ENCODE assay signal across 2 fruit fly cellular contexts in the genomic region with DNA sequence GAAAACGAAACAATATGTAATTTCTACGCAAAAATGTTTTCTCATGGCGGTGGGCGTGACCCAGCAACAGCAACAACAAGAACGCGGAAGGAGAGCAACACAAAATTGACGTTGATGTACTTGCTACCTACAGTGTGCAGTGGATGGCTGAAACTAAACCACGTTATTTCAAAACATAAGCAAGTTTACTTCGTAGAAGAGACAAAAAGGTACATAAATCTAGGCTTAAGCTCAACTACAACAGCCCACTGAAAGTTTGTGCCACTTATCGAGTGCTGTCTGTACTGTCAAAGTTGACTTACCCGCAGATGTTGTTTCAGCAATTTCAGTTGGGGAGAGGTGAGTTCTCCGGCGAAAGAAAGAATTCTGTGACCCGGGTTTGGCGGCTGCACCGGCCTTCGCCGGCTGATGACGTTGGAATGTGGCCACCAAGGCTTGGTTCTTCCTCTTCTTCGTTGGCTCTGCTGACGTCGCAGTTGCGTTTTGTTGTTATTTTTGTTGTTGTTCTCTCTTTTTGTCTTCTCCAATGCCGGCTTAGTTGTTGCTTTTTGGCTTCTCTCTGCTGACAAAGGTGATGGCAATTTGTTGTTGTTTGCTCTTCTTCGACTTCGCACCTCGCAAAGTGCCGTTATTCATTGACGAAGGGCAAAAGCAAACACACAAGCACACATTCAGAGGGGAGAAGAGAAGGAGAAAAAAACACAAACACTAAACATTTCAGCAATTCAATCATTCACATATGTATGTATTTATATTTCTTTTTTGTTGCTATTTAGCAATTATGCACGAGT.
TF ChIP-seq lines count a peak whose summit lies in the region.

No protein-coding gene starts in this region.

TF ChIP-seq in whole organism, embryonic, 481 proteins besides CTCF, POLR2A, EP300 and RAD21 (continued from another document and continues in another):
- TF ChIP-seq cato (GFP tag; optimal IDR thresholded peaks at IDR 0.05; lab: Kevin White, UChicago; ENCODE audit: borderline replicate concordance) (no peak), exex (tag; optimal IDR thresholded peaks at IDR 0.05; lab: Kevin White, UChicago) (no peak), CG3281 (GFP tag; optimal IDR thresholded peaks at IDR 0.05; lab: Kevin White, UChicago) (peak; percentile 38), chn (GFP tag; optimal IDR thresholded peaks at IDR 0.05; lab: Kevin White, UChicago) (peak; percentile 18), CG17328 (GFP tag; IDR thresholded peaks at IDR 0.05; lab: Robert Waterston, UW) (no peak), bab2 (GFP tag; optimal IDR thresholded peaks at IDR 0.05; lab: Kevin White, UChicago) (no peak), hkb (optimal IDR thresholded peaks at IDR 0.05; lab: Kevin White, UChicago) (no peak), hkb (GFP tag; IDR thresholded peaks at IDR 0.05; lab: Robert Waterston, UW) (0 out of 2 replicates have a peak, but pooled peaks have one; percentile 11), CG2199 (GFP tag; IDR thresholded peaks at IDR 0.05; lab: Robert Waterston, UW) (no peak), CG5245 (GFP tag; optimal IDR thresholded peaks at IDR 0.05; lab: Kevin White, UChicago) (no peak), CG11723 (GFP tag; optimal IDR thresholded peaks at IDR 0.05; lab: Kevin White, UChicago) (no peak), ranshi (GFP tag; IDR thresholded peaks at IDR 0.05; lab: Robert Waterston, UW) (peak; percentile 62; the same call in 1 of the 2 replicates), CG9609 (GFP tag; optimal IDR thresholded peaks at IDR 0.05; lab: Kevin White, UChicago) (no peak), shn (GFP tag; optimal IDR thresholded peaks at IDR 0.05; lab: Kevin White, UChicago) (no peak), CG7987 (GFP tag; optimal IDR thresholded peaks at IDR 0.05; lab: Kevin White, UChicago) (no peak), Hmr (GFP tag; optimal IDR thresholded peaks at IDR 0.05; lab: Kevin White, UChicago) (peak; percentile 26), cas (GFP tag; IDR thresholded peaks at IDR 0.05; lab: Robert Waterston, UW) (no peak), Scr (GFP tag; IDR thresholded peaks at IDR 0.05; lab: Robert Waterston, UW; ENCODE audit: partially characterized antibody) (no peak), Max (GFP tag; optimal IDR thresholded peaks at IDR 0.05; lab: Kevin White, UChicago) (no peak), slbo (GFP tag; IDR thresholded peaks at IDR 0.05; lab: Robert Waterston, UW) (peak; percentile 59), CG8944 (GFP tag; optimal IDR thresholded peaks at IDR 0.05; lab: Kevin White, UChicago) (no peak), eyg (GFP tag; optimal IDR thresholded peaks at IDR 0.05; lab: Kevin White, UChicago) (no peak), emc (GFP tag; optimal IDR thresholded peaks at IDR 0.05; lab: Kevin White, UChicago) (no peak), ems (GFP tag; optimal IDR thresholded peaks at IDR 0.05; lab: Kevin White, UChicago) (peak; percentile 25), PHDP (tag; optimal IDR thresholded peaks at IDR 0.05; lab: Kevin White, UChicago) (peak; percentile 2), CG10462 (GFP tag; optimal IDR thresholded peaks at IDR 0.05; lab: Kevin White, UChicago) (no peak), yki (optimal IDR thresholded peaks at IDR 0.05; lab: Kevin White, UChicago) (no peak), crol (GFP tag; IDR thresholded peaks at IDR 0.05; lab: Robert Waterston, UW) (peak; percentile 43), bowl (GFP tag; IDR thresholded peaks at IDR 0.05; lab: Robert Waterston, UW) (no peak), Lim3 (GFP tag; IDR thresholded peaks at IDR 0.05; lab: Robert Waterston, UW) (no peak), ci (GFP tag; IDR thresholded peaks at IDR 0.05; lab: Robert Waterston, UW) (peak; percentile 27; the same call in 2 of the 3 replicates), CG9437 (GFP tag; optimal IDR thresholded peaks at IDR 0.05; lab: Kevin White, UChicago) (no peak), CG8359 (GFP tag; optimal IDR thresholded peaks at IDR 0.05; lab: Kevin White, UChicago; ENCODE audit: borderline replicate concordance) (no peak), CG2712 (tag; optimal IDR thresholded peaks at IDR 0.05; lab: Kevin White, UChicago) (no peak), ac (GFP tag; optimal IDR thresholded peaks at IDR 0.05; lab: Kevin White, UChicago) (no peak), jumu (GFP tag; optimal IDR thresholded peaks at IDR 0.05; lab: Kevin White, UChicago) (no peak), tgo (GFP tag; IDR thresholded peaks at IDR 0.05; lab: Robert Waterston, UW) (0 out of 3 replicates have a peak, but pooled peaks have one; percentile 15), CG31365 (tag; optimal IDR thresholded peaks at IDR 0.05; lab: Kevin White, UChicago) (no peak), org-1 (GFP tag; optimal IDR thresholded peaks at IDR 0.05; lab: Kevin White, UChicago) (peak; percentile 26), CG8290 (GFP tag; optimal IDR thresholded peaks at IDR 0.05; lab: Kevin White, UChicago) (no peak), CG8290 (tag; optimal IDR thresholded peaks at IDR 0.05; lab: Kevin White, UChicago) (peak in 1 of 2 experiments; percentile 73), hbn (GFP tag; IDR thresholded peaks at IDR 0.05; lab: Robert Waterston, UW; ENCODE audit: partially characterized antibody) (no peak), CG4404 (GFP tag; IDR thresholded peaks at IDR 0.05; lab: Robert Waterston, UW) (no peak), CG34224 (GFP tag; IDR thresholded peaks at IDR 0.05; lab: Robert Waterston, UW; ENCODE audit: partially characterized antibody) (no peak), CG12942 (GFP tag; optimal IDR thresholded peaks at IDR 0.05; lab: Kevin White, UChicago) (no peak), Hr51 (GFP tag; optimal IDR thresholded peaks at IDR 0.05; lab: Kevin White, UChicago) (peak in 1 of 2 experiments; percentile 22), Sox102F (GFP tag; optimal IDR thresholded peaks at IDR 0.05; lab: Kevin White, UChicago) (peak; percentile 3), unpg (GFP tag; optimal IDR thresholded peaks at IDR 0.05; lab: Kevin White, UChicago) (peak; percentile 27), Ets97D (GFP tag; optimal IDR thresholded peaks at IDR 0.05; lab: Kevin White, UChicago) (no peak), CG4328 (GFP tag; optimal IDR thresholded peaks at IDR 0.05; lab: Kevin White, UChicago) (no peak), CG4820 (GFP tag; optimal IDR thresholded peaks at IDR 0.05; lab: Kevin White, UChicago) (no peak), sob (GFP tag; IDR thresholded peaks at IDR 0.05; lab: Robert Waterston, UW) (peak; percentile 52; the same call in 1 of the 2 replicates), caup (GFP tag; optimal IDR thresholded peaks at IDR 0.05; lab: Kevin White, UChicago; ENCODE audit: severe bottlenecking) (no peak), bigmax (GFP tag; optimal IDR thresholded peaks at IDR 0.05; lab: Kevin White, UChicago) (no peak), Abd-B (GFP tag; optimal IDR thresholded peaks at IDR 0.05; lab: Kevin White, UChicago) (no peak), E2f2 (GFP tag; IDR thresholded peaks at IDR 0.05; lab: Robert Waterston, UW) (peak; percentile 7; the same call in 1 of the 2 replicates), row (GFP tag; IDR thresholded peaks at IDR 0.05; lab: Robert Waterston, UW) (peak; percentile 56), pita (GFP tag; optimal IDR thresholded peaks at IDR 0.05; lab: Kevin White, UChicago) (no peak), C15 (GFP tag; IDR thresholded peaks at IDR 0.05; lab: Robert Waterston, UW) (0 out of 3 replicates have a peak, but pooled peaks have one; percentile 5), CG1603 (tag; optimal IDR thresholded peaks at IDR 0.05; lab: Kevin White, UChicago) (peak; percentile 46)

TF ChIP-seq in whole organism, prepupa, 60 proteins besides CTCF, POLR2A, EP300 and RAD21 (continued from another document):
- TF ChIP-seq Sox14 (GFP tag; optimal IDR thresholded peaks at IDR 0.05; lab: Kevin White, UChicago), result peak; percentile 77
- peak; percentile 79 for TF ChIP-seq Sox102F (GFP tag; optimal IDR thresholded peaks at IDR 0.05; lab: Kevin White, UChicago)
- peak; percentile 41; the same call in 2 of the 3 replicates for TF ChIP-seq CG8119 (GFP tag; IDR thresholded peaks at IDR 0.05; lab: Robert Waterston, UW)
- TF ChIP-seq Blimp-1 (GFP tag; optimal IDR thresholded peaks at IDR 0.05; lab: Kevin White, UChicago), result no peak
- TF ChIP-seq net (GFP tag; optimal IDR thresholded peaks at IDR 0.05; lab: Kevin White, UChicago), result peak; percentile 55
- peak; percentile 78 for TF ChIP-seq esn (GFP tag; optimal IDR thresholded peaks at IDR 0.05; lab: Kevin White, UChicago)
- peak; percentile 33 for TF ChIP-seq CG11762 (GFP tag; optimal IDR thresholded peaks at IDR 0.05; lab: Kevin White, UChicago; ENCODE audit: insufficient read depth)
- peak; percentile 63 for TF ChIP-seq acj6 (GFP tag; optimal IDR thresholded peaks at IDR 0.05; lab: Kevin White, UChicago)
